Worm (Caenorhabditis elegans): ENCODE data around the gene Y71H2AL.4.

Y71H2AL.4 gene

DNA sequence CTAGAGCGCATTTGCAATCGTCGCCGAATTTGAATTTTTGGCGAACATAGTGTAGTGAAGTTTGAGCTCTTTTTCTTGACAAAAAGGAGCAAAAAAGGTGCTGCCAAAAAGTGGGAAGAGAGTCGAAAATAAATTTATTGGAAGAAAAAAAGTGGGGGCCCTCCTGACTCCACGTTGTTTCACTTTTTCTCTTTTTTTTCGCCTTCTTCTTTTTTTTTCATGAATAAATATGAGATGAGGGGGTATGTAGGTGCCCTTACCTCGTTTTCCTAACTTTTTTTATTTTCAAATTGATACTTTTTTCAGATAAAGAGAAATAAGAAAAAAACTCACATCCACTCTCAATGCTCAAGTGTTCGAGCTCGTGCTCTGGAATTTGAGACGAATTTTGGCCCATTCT is at the start of gene Y71H2AL.4, which contains the start of the genes Y71H2AL.2 and pbo-1:
TSS of gene Y71H2AL.4 (plus strand) at position 345 of the 400 bp plus-strand sequence.
TSS of gene Y71H2AL.2 (plus strand) at position 301 of the 400 bp plus-strand sequence.
TSS of gene pbo-1 (minus strand) at position 400 of the 400 bp plus-strand sequence.
- TF ChIP-seq snpc-4 (tag; optimal IDR thresholded peaks at IDR 0.05) (no peak), nhr-25 (tag; optimal IDR thresholded peaks at IDR 0.05) (no peak), sem-4 (tag; optimal IDR thresholded peaks at IDR 0.05) (no peak), sma-9 (GFP tag; optimal IDR thresholded peaks at IDR 0.05) (no peak), sma-9 (tag; optimal IDR thresholded peaks at IDR 0.05) (no peak), Y55F3AM.14 (GFP tag; optimal IDR thresholded peaks at IDR 0.05) (no peak), ceh-16 (tag; optimal IDR thresholded peaks at IDR 0.05) (no peak), elt-3 (tag; optimal IDR thresholded peaks at IDR 0.05) (no peak)

DNA sequence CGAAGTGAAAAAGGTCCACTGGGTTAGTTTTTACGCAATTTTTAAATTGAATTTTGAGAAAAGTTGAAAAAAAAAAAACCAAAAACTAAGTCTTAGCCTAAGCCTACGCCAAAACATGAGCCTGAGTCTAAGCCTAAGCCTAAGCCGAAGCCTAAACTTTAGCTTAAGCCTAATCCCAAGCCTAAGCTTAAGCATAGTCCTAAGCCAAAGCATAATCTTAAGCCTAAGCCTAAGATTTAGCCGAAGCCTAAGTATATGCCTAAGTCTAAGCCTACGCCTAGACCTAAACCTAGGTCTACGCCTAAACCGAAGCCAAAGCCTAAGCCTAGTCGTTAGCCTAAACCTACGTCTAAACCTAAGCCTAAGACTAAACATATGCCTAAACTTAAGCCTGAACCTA is 44.5 kb upstream of the Y71H2AL.4 start:
- TF ChIP-seq mab-5 (tag; optimal IDR thresholded peaks at IDR 0.05) = no peak
- TF ChIP-seq lin-39 (tag; optimal IDR thresholded peaks at IDR 0.05) = no peak
- no peak for TF ChIP-seq nhr-21 (tag; optimal IDR thresholded peaks at IDR 0.05)
- no peak for TF ChIP-seq ceh-16 (tag; optimal IDR thresholded peaks at IDR 0.05)
- TF ChIP-seq nhr-237 (tag; optimal IDR thresholded peaks at IDR 0.05) = no peak
- no peak for TF ChIP-seq lin-13 (GFP tag; optimal IDR thresholded peaks at IDR 0.05)
- no peak for TF ChIP-seq nhr-25 (tag; optimal IDR thresholded peaks at IDR 0.05)
- no peak for TF ChIP-seq nhr-23 (tag; optimal IDR thresholded peaks at IDR 0.05)
- no peak for TF ChIP-seq elt-1 (tag; optimal IDR thresholded peaks at IDR 0.05)
- TF ChIP-seq aly-2 (tag; optimal IDR thresholded peaks at IDR 0.05) = no peak
- no peak for TF ChIP-seq sem-4 (tag; optimal IDR thresholded peaks at IDR 0.05)
- TF ChIP-seq dmd-4 (tag; optimal IDR thresholded peaks at IDR 0.05) = no peak
- TF ChIP-seq nhr-12 (tag; optimal IDR thresholded peaks at IDR 0.05) = no peak
- no peak for TF ChIP-seq crh-2 (tag; optimal IDR thresholded peaks at IDR 0.05)
- TF ChIP-seq unc-55 (GFP tag; optimal IDR thresholded peaks at IDR 0.05) = no peak
- TF ChIP-seq nhr-77 (tag; optimal IDR thresholded peaks at IDR 0.05) = no peak
- TF ChIP-seq nhr-129 (tag; optimal IDR thresholded peaks at IDR 0.05) = no peak
- TF ChIP-seq mdl-1 (tag; optimal IDR thresholded peaks at IDR 0.05) = no peak
- TF ChIP-seq blmp-1 (tag; optimal IDR thresholded peaks at IDR 0.05; ENCODE audit: insufficient read depth) = no peak
- no peak for TF ChIP-seq alr-1 (tag; optimal IDR thresholded peaks at IDR 0.05)

DNA sequence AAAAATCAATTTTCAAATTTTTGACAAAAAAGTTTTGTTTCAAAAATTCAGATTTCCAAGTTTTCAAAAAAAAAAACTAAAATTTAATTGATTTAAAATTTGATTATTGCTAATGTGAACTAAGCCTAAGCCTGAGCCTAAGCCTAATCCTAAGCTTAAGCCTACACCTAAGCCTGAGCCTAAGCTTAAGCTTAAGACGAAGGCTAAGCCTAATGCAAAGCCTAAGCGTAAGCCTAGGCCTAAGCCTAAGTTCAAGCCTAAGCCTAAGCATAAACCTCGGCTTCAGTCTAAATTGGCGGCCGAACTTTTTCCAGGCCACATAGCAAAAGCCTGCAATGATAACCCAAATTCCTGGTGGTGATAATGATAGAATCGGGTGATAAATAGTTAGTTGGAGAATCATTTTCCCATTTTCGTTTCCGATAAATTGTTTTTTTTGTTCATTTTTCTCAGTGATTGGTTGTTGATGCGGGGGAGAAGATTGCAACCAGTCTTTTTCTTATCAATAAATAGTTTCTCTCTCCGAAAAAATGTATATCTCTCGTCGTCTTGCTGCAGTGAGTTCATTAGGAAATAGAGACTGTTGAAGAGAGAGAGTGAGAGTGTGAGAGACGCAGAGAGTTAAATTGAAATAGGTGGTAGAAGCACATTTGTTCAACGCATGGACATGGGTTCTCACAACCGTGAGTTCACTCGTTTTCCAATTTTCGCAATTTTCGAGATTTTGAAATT is 38.8 kb upstream of the Y71H2AL.4 start:
- TF ChIP-seq fos-1 (tag; optimal IDR thresholded peaks at IDR 0.05) (peak; percentile 84), crh-2 (tag; optimal IDR thresholded peaks at IDR 0.05) (peak; percentile 21), unc-62 (GFP tag; optimal IDR thresholded peaks at IDR 0.05) (no peak), sma-9 (GFP tag; optimal IDR thresholded peaks at IDR 0.05) (peak; percentile 37), sma-9 (tag; optimal IDR thresholded peaks at IDR 0.05) (no peak)

DNA sequence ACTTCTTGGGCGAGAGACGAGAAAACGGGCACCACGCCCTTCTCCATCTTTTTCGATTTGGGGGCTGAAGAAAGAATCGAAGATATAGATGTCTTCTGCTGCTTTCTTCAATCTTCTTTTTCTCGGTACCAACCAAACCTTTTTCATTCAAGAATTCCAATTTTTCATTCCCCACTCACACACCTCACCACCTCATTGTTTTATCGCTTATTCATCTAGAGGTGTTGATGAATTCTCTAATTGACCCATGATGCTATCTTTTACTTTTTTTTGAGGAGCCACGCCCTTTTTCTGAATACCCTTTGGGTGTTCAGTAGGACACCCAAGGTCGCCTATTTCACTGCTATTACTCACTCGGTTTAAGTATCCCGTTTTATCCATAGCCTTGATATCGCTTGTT is 34.7 kb upstream of the Y71H2AL.4 start:
- TF ChIP-seq mdl-1 (tag; optimal IDR thresholded peaks at IDR 0.05) (no peak), sma-3 (GFP tag; optimal IDR thresholded peaks at IDR 0.05) (peak; percentile 20), nhr-77 (tag; optimal IDR thresholded peaks at IDR 0.05) (no peak), fos-1 (tag; optimal IDR thresholded peaks at IDR 0.05) (peak; percentile 29), skn-1 (tag; optimal IDR thresholded peaks at IDR 0.05) (no peak)

DNA sequence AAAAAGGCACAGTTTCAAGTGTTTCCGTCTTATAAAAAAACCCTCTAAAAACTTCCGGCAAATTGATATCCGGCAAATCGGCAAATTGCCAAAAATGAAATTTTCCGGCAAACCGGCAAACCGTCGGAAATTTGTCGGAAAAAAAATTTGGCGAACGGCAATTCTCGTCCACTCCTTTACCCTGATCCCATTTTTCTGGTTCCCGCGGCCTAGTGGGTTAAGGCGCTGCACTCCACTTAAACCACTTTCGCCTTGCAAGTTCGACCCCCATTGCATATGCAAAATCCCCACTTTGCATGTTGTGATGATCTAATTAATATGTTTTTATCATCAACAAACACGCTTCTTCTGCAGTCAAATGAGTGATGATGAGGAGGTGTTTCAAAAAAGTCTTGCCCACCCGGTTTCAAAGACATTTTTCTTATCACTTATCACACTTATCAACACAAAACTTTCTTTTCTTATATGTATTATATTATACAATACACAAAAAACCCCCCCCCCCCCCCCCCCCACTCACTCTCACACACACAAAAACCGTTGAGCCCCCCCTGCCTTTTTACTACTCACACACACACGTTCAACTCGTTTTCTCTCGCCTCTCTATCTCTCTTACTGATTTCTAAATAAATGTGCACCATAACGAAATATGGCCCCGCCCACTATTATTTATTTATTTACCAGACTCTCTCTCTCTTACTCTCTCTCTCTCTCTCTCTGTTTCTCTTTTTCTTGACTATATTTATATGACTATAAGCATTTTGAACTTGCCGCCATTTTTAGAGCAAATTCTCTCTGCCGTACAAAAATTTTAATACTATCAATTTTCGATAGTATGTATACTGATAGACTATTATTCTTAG is 33.3 kb upstream of the Y71H2AL.4 start:
- TF ChIP-seq ztf-1 (GFP tag; conservative IDR thresholded peaks at IDR 0.05) (no peak), F13H6.1 (tag; optimal IDR thresholded peaks at IDR 0.05) (peak; percentile 32)
